Worm (Caenorhabditis elegans): ENCODE data around the gene R107.9.

R107.9 gene

ce11 chrIII:9022535-9022934, 15.2 kb upstream of the R107.9 start, which contains the start of gene F59B2.14:
Gene F59B2.14 (minus strand): TSS chrIII:9022635.
- no peak for TF ChIP-seq nhr-80 (tag; optimal IDR thresholded peaks at IDR 0.05)
- TF ChIP-seq hmg-1.2 (GFP tag; IDR thresholded peaks at IDR 0.05): no peak
- no peak for TF ChIP-seq nhr-120 (GFP tag; IDR thresholded peaks at IDR 0.05)
- TF ChIP-seq B0019.2 (GFP tag; conservative IDR thresholded peaks at IDR 0.05): no peak
- no peak for TF ChIP-seq rcor-1 (GFP tag; IDR thresholded peaks at IDR 0.05)
- no peak for TF ChIP-seq nfyb-1 (GFP tag; IDR thresholded peaks at IDR 0.05)
- no peak for TF ChIP-seq F55B11.4 (tag; optimal IDR thresholded peaks at IDR 0.05; ENCODE audit: borderline replicate concordance, insufficient read depth)
- no peak for TF ChIP-seq Y79H2A.3 (GFP tag; conservative IDR thresholded peaks at IDR 0.05)
- no peak for TF ChIP-seq D2030.7 (GFP tag; IDR thresholded peaks at IDR 0.05)
- TF ChIP-seq efl-1 (GFP tag; optimal IDR thresholded peaks at IDR 0.05): no peak
- no peak for TF ChIP-seq hlh-12 (tag; optimal IDR thresholded peaks at IDR 0.05)
- no peak for TF ChIP-seq lin-26 (GFP tag; IDR thresholded peaks at IDR 0.05)
- TF ChIP-seq egrh-3 (GFP tag; IDR thresholded peaks at IDR 0.05): no peak
- no peak for TF ChIP-seq ZK185.1 (tag; optimal IDR thresholded peaks at IDR 0.05; ENCODE audit: poor library complexity, severe bottlenecking)

ce11 chrIII:9023601-9024000, 14.2 kb upstream of the R107.9 start:
- TF ChIP-seq ceh-58 (GFP tag; IDR thresholded peaks at IDR 0.05) (no peak), unc-130 (GFP tag; optimal IDR thresholded peaks at IDR 0.05) (no peak), nfyb-1 (GFP tag; IDR thresholded peaks at IDR 0.05) (no peak), let-526 (GFP tag; IDR thresholded peaks at IDR 0.05) (no peak), ztf-25 (GFP tag; IDR thresholded peaks at IDR 0.05) (no peak), ekl-4 (GFP tag; IDR thresholded peaks at IDR 0.05) (no peak), madf-3 (GFP tag; IDR thresholded peaks at IDR 0.05) (no peak), hlh-26 (GFP tag; conservative IDR thresholded peaks at IDR 0.05) (no peak), ztf-18 (tag; optimal IDR thresholded peaks at IDR 0.05) (no peak), ztf-3 (GFP tag; optimal IDR thresholded peaks at IDR 0.05) (no peak), aptf-3 (GFP tag; IDR thresholded peaks at IDR 0.05) (no peak)

- no peak for TF ChIP-seq tlf-1 (GFP tag; optimal IDR thresholded peaks at IDR 0.05)
- TF ChIP-seq madf-10 (tag; optimal IDR thresholded peaks at IDR 0.05): no peak
These were observed 10.8 kb upstream of the R107.9 start, which contains the start of gene F59B2.13 for ce11 chrIII:9026951-9027350. Gene F59B2.13 (minus strand): TSS chrIII:9027051.

DNA sequence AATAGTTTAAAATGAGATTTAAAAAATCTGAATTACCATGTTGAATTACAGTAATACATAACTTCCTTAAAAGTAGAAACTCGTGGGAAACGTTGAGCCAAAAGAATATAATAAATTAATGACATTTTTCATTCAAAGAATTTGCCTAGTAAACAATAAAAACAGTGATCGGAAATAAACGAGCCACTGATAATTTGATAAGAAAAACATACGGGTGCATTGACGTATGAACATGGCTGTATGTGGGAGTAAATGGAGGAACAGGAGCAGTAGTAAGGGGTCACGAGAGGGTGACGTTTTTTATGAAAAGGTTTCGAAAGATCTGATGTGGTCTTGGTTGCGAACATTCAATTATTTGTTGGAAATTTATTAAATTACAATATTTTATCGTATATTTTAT, 6.9 kb upstream of the R107.9 start:
- TF ChIP-seq F22D6.2 (tag; optimal IDR thresholded peaks at IDR 0.05) (no peak), cebp-2 (GFP tag; IDR thresholded peaks at IDR 0.05) (no peak), hrde-1 (tag; optimal IDR thresholded peaks at IDR 0.05; ENCODE audit: borderline replicate concordance) (no peak), nhr-80 (tag; optimal IDR thresholded peaks at IDR 0.05) (peak; percentile 13)

- TF ChIP-seq nhr-80 (tag; optimal IDR thresholded peaks at IDR 0.05): peak; percentile 28
- TF ChIP-seq lag-1 (GFP tag; IDR thresholded peaks at IDR 0.05): no peak
- no peak for TF ChIP-seq let-607 (tag; optimal IDR thresholded peaks at IDR 0.05)
These were observed 3.6 kb upstream of the R107.9 start for ce11 chrIII:9034133-9034532.

DNA sequence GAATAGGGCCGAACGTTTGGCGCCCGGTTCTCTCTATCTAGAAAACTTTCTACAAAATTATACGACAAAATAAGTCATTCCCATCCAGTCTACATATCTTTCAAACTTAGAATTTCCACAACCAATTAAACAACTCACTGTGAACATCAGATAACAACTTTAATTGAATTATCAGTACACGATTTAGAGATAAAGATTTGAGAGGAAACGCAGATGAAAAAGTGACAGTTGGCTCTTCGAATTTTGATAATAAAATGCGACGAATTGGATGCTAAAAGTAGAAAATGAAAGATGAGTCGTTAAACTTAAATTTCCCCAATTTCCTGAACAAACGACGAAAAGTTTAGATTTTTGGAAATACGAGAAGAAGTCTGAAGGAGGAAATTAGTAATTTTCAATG, 2.7 kb upstream of the R107.9 start:
- TF ChIP-seq nhr-80 (tag; optimal IDR thresholded peaks at IDR 0.05) (peak; percentile 64), lin-40 (tag; optimal IDR thresholded peaks at IDR 0.05) (no peak)
